Worm (Caenorhabditis elegans) whole organism, L2 larva: Measurements from ENCODE around the gene ges-1.

Source experiments
- C34F6.9 ChIP-seq: fragments of 150-350 bp; optimal IDR thresholded peaks from 2 replicates; lab custom pipeline; 2014; ENCODE audit warnings: missing biosample characterization, missing genetic modification characterization
- elt-3 ChIP-seq: sonication (generic microtip); optimal IDR thresholded peaks from 2 replicates; lab custom pipeline; 2017; ENCODE audit warnings: missing biosample characterization, missing genetic modification characterization
- mdl-1 ChIP-seq, 2 experiments: fragments of 150-350 bp in 1 of 2; sonication (generic microtip) in 1 of 2; optimal IDR thresholded peaks; 2 replicates each; lab custom pipeline; 2017; ENCODE audit warnings: missing biosample characterization in 2 of 2, missing genetic modification characterization in 2 of 2
- nhr-11 ChIP-seq: fragments of 150-350 bp; optimal IDR thresholded peaks from 2 replicates; lab custom pipeline; 2014; ENCODE audit warnings: missing biosample characterization, missing genetic modification characterization
- nhr-25 ChIP-seq: fragments of 150-350 bp; sonication (generic microtip); optimal IDR thresholded peaks from 3 replicates; lab custom pipeline; 2014; ENCODE audit warnings: missing biosample characterization, missing genetic modification characterization
- unc-55 ChIP-seq: fragments of 150-350 bp; sonication (generic microtip); optimal IDR thresholded peaks from 3 replicates; lab custom pipeline; 2014; ENCODE audit warnings: missing biosample characterization, missing genetic modification reagents, missing genetic modification characterization
- unc-62 ChIP-seq: fragments of 150-350 bp; optimal IDR thresholded peaks from 2 replicates; lab custom pipeline; 2014; ENCODE audit warnings: missing biosample characterization, missing genetic modification reagents, missing genetic modification characterization
- ztf-11 ChIP-seq: sonication (generic microtip); optimal IDR thresholded peaks from 2 replicates; lab custom pipeline; 2017; ENCODE audit warnings: missing biosample characterization, missing genetic modification characterization

DNA sequence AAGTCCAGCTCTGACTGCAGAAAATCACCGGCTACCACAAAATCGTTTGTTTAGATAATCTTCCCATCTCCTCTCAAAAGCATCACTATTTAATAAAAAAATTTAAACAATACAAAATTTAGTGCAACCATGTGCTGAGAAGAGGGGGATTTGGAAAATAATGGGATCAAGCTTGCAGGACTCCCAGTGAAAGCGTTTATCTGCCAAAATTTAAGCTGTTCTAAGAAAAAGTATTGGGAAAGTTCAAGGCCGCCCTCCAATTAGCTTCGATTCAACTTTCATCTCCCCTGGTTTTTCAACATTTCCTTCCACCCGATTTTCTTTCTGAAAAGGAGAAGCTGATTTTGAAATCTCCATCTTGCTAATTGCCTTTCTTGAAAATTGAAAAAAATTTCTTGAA, 23.8 kb downstream of the ges-1 start:
- TF ChIP-seq unc-55 (no peak), unc-62 (GFP tag; lab: Kevin White, UChicago) (no peak), elt-3 (tag; lab: Kevin White, UChicago) (no peak), mdl-1 (tag; optimal IDR thresholded peaks at IDR 0.05; lab: Kevin White, UChicago) (no peak), C34F6.9 (tag; lab: Kevin White, UChicago) (no peak), nhr-25 (tag; lab: Kevin White, UChicago) (no peak), nhr-11 (tag; lab: Kevin White, UChicago) (no peak), ztf-11 (tag; lab: Kevin White, UChicago) (no peak)
